Fruit fly (Drosophila melanogaster) whole organism, embryonic: ENCODE results near the gene CG9586.

Source experiments
- Abd-B ChIP-seq: fragments of 200-800 bp; sonication (Bioruptor generic); optimal IDR thresholded peaks from 2 replicates; lab custom pipeline; 2018; ENCODE audit warnings: missing biosample characterization, mild to moderate bottlenecking, missing genetic modification characterization, moderate library complexity
- CG10462 ChIP-seq: fragments of 200-800 bp; sonication (Bioruptor generic); optimal IDR thresholded peaks from 2 replicates; lab custom pipeline; 2016; ENCODE audit warnings: missing biosample characterization, missing genetic modification characterization
- CG10543 ChIP-seq: fragments of 200-800 bp; sonication (Bioruptor generic); optimal IDR thresholded peaks from 3 replicates; lab custom pipeline; 2017; ENCODE audit warnings: missing biosample characterization, mild to moderate bottlenecking, missing genetic modification characterization, moderate library complexity
- CG11456 ChIP-seq: fragments of 200-800 bp; sonication (Bioruptor generic); IDR thresholded peaks from 3 replicates; pipeline ENCODE4 v1.3.6; 2022; ENCODE audit warnings: missing biosample characterization, missing genetic modification characterization
- CG11504 ChIP-seq: fragments of 200-800 bp; sonication (Bioruptor generic); optimal IDR thresholded peaks from 3 replicates; lab custom pipeline; 2019; ENCODE audit warnings: missing biosample characterization, mild to moderate bottlenecking, missing genetic modification characterization, moderate library complexity
- CG14014 ChIP-seq: fragments of 200-800 bp; sonication (Bioruptor generic); IDR thresholded peaks from 2 replicates; pipeline ENCODE4 v1.3.6; 2022; ENCODE audit warnings: missing biosample characterization, missing genetic modification characterization
- CG14441 ChIP-seq: fragments of 200-800 bp; sonication (Bioruptor generic); IDR thresholded peaks from 2 replicates; pipeline ENCODE4 v1.3.6; 2022; ENCODE audit warnings: missing biosample characterization, missing genetic modification characterization
- CG14710 ChIP-seq: fragments of 200-800 bp; sonication (Bioruptor generic); optimal IDR thresholded peaks from 3 replicates; lab custom pipeline; 2019; ENCODE audit warnings: missing biosample characterization, mild to moderate bottlenecking, missing genetic modification characterization, moderate library complexity
- CG15479 ChIP-seq: fragments of 200-800 bp; sonication (Bioruptor generic); optimal IDR thresholded peaks from 3 replicates; lab custom pipeline; 2019; ENCODE audit warnings: missing biosample characterization, mild to moderate bottlenecking, missing genetic modification characterization, moderate library complexity
- CG15696 ChIP-seq: fragments of 200-800 bp; sonication (Bioruptor generic); optimal IDR thresholded peaks from 2 replicates; lab custom pipeline; 2019; ENCODE audit warnings: missing biosample characterization, mild to moderate bottlenecking, missing genetic modification characterization, moderate library complexity
- CG1603 ChIP-seq: fragments of 200-800 bp; sonication (Bioruptor generic); optimal IDR thresholded peaks from 2 replicates; lab custom pipeline; 2019; ENCODE audit warnings: missing biosample characterization, mild to moderate bottlenecking, missing genetic modification characterization, moderate library complexity
- CG1792 ChIP-seq: fragments of 200-800 bp; sonication (Bioruptor generic); optimal IDR thresholded peaks from 2 replicates; lab custom pipeline; 2016; ENCODE audit warnings: missing biosample characterization, missing genetic modification characterization
- CG2199 ChIP-seq: fragments of 200-800 bp; sonication (Bioruptor generic); IDR thresholded peaks from 3 replicates; pipeline ENCODE4 v1.3.6; 2022; ENCODE audit warnings: missing biosample characterization, missing genetic modification characterization
- CG2202 ChIP-seq: fragments of 200-800 bp; sonication (Bioruptor generic); optimal IDR thresholded peaks from 2 replicates; lab custom pipeline; 2018; ENCODE audit warnings: missing biosample characterization, mild to moderate bottlenecking, missing genetic modification characterization
- CG33557 ChIP-seq: fragments of 200-800 bp; sonication (Bioruptor generic); optimal IDR thresholded peaks from 2 replicates; lab custom pipeline; 2019; ENCODE audit warnings: missing biosample characterization, mild to moderate bottlenecking, missing genetic modification characterization, moderate library complexity
- CG3407 ChIP-seq: fragments of 200-800 bp; sonication (Bioruptor generic); optimal IDR thresholded peaks from 2 replicates; lab custom pipeline; 2018; ENCODE audit warnings: missing biosample characterization, mild to moderate bottlenecking, missing genetic modification characterization
- CG3995 ChIP-seq: fragments of 200-800 bp; sonication (Bioruptor generic); optimal IDR thresholded peaks from 3 replicates; lab custom pipeline; 2016; ENCODE audit warnings: missing biosample characterization, missing genetic modification characterization
- CG6791 ChIP-seq: fragments of 200-800 bp; sonication (Bioruptor generic); IDR thresholded peaks from 3 replicates; pipeline ENCODE4 v1.3.6; 2022; ENCODE audit warnings: missing biosample characterization, missing genetic modification characterization; ENCODE audit not compliant: partially characterized antibody
- CG9437 ChIP-seq: fragments of 200-800 bp; sonication (Bioruptor generic); optimal IDR thresholded peaks from 2 replicates; lab custom pipeline; 2018; ENCODE audit warnings: missing biosample characterization, mild to moderate bottlenecking, missing genetic modification characterization
- CG9609 ChIP-seq: fragments of 200-800 bp; sonication (Bioruptor generic); optimal IDR thresholded peaks from 3 replicates; lab custom pipeline; 2016; ENCODE audit warnings: missing biosample characterization, missing genetic modification characterization
- CG9727 ChIP-seq: fragments of 200-800 bp; sonication (Bioruptor generic); optimal IDR thresholded peaks from 3 replicates; lab custom pipeline; 2017; ENCODE audit warnings: missing biosample characterization, mild to moderate bottlenecking, missing genetic modification characterization
- CTCF ChIP-seq: fragments of 200-800 bp; sonication (Bioruptor generic); optimal IDR thresholded peaks from 2 replicates; lab custom pipeline; 2017; ENCODE audit warnings: missing biosample characterization, mild to moderate bottlenecking, missing genetic modification characterization, moderate library complexity
- Chrac-16 ChIP-seq: fragments of 200-800 bp; sonication (Bioruptor generic); optimal IDR thresholded peaks from 3 replicates; lab custom pipeline; 2016; ENCODE audit warnings: missing biosample characterization, missing genetic modification characterization
- Elba2 ChIP-seq: fragments of 200-800 bp; sonication (Bioruptor generic); optimal IDR thresholded peaks from 3 replicates; lab custom pipeline; 2016; ENCODE audit warnings: missing biosample characterization, missing genetic modification characterization
- H2.0 ChIP-seq: fragments of 200-800 bp; sonication (Bioruptor generic); IDR thresholded peaks from 2 replicates; pipeline ENCODE4 v1.3.6; 2022; ENCODE audit warnings: missing biosample characterization, missing genetic modification characterization
- HLHmδ ChIP-seq: fragments of 200-800 bp; sonication (Bioruptor generic); optimal IDR thresholded peaks from 2 replicates; lab custom pipeline; 2018; ENCODE audit warnings: missing biosample characterization, mild to moderate bottlenecking, missing genetic modification characterization, moderate library complexity
- Hmr ChIP-seq: fragments of 200-800 bp; sonication (Bioruptor generic); optimal IDR thresholded peaks from 3 replicates; lab custom pipeline; 2017; ENCODE audit warnings: mild to moderate bottlenecking, missing biosample characterization, missing genetic modification reagents, missing genetic modification characterization
- Hr51 ChIP-seq, 2 experiments: fragments of 200-800 bp; sonication (Bioruptor generic); optimal IDR thresholded peaks; 2 replicates in 1 of 2; 3 replicates in 1 of 2; lab custom pipeline; 2016 to 2018; ENCODE audit warnings: missing biosample characterization in 2 of 2, missing genetic modification characterization in 2 of 2, mild to moderate bottlenecking in 1 of 2, moderate library complexity in 1 of 2
- Kr ChIP-seq: fragments of 200-800 bp; sonication (Bioruptor generic); optimal IDR thresholded peaks from 2 replicates; lab custom pipeline; 2017; ENCODE audit warnings: missing biosample characterization, mild to moderate bottlenecking, missing genetic modification characterization
- NC2α ChIP-seq: fragments of 200-800 bp; sonication (Bioruptor generic); optimal IDR thresholded peaks from 2 replicates; lab custom pipeline; 2016; ENCODE audit warnings: missing biosample characterization, missing genetic modification characterization
- Pdp1 ChIP-seq, 2 experiments: fragments of 200-800 bp; sonication (Bioruptor generic); optimal IDR thresholded peaks; 3 replicates each; lab custom pipeline; 2016; ENCODE audit warnings: missing biosample characterization in 2 of 2, missing genetic modification characterization in 2 of 2, mild to moderate bottlenecking in 1 of 2, moderate library complexity in 1 of 2
- Usf ChIP-seq: fragments of 200-800 bp; sonication (Bioruptor generic); optimal IDR thresholded peaks from 2 replicates; lab custom pipeline; 2017; ENCODE audit warnings: missing genotype, missing biosample characterization, missing genetic modification characterization
- Vsx1 ChIP-seq: fragments of 200-800 bp; sonication (Bioruptor generic); optimal IDR thresholded peaks from 2 replicates; lab custom pipeline; 2017; ENCODE audit warnings: missing biosample characterization, mild to moderate bottlenecking, missing genetic modification characterization, missing genetic modification reagents
- ase ChIP-seq: fragments of 200-800 bp; sonication (Bioruptor generic); IDR thresholded peaks from 3 replicates; pipeline ENCODE4 v1.3.6; 2022; ENCODE audit warnings: missing biosample characterization, missing genetic modification characterization
- crol ChIP-seq: fragments of 200-800 bp; sonication (Bioruptor generic); IDR thresholded peaks from 2 replicates; pipeline ENCODE4 v1.3.6; 2022; ENCODE audit warnings: missing biosample characterization, missing genetic modification characterization
- esg ChIP-seq: fragments of 200-800 bp; sonication (Bioruptor generic); conservative IDR thresholded peaks from 2 replicates; pipeline ENCODE4 v1.3.6; 2022; ENCODE audit warnings: missing biosample characterization, missing genetic modification characterization
- eve ChIP-seq, 2 experiments: fragments of >200 bp; optimal IDR thresholded peaks; 2 replicates each; lab custom pipeline; 2017; ENCODE audit warnings: missing biosample characterization in 2 of 2, missing genetic modification characterization in 2 of 2
- grn ChIP-seq: fragments of 200-800 bp; sonication (Bioruptor generic); optimal IDR thresholded peaks from 3 replicates; lab custom pipeline; 2017; ENCODE audit warnings: missing biosample characterization, missing genetic modification characterization
- insv ChIP-seq, 2 experiments: fragments of 200-800 bp; sonication (Bioruptor generic); optimal IDR thresholded peaks; 3 replicates each; lab custom pipeline; 2016 to 2018; ENCODE audit warnings: missing biosample characterization in 2 of 2, missing genetic modification characterization in 2 of 2
- jing ChIP-seq: fragments of 200-800 bp; sonication (Bioruptor generic); optimal IDR thresholded peaks from 2 replicates; lab custom pipeline; 2018; ENCODE audit warnings: missing biosample characterization, mild to moderate bottlenecking, missing genetic modification characterization
- lbe ChIP-seq: fragments of 200-800 bp; sonication (Bioruptor generic); optimal IDR thresholded peaks from 2 replicates; lab custom pipeline; 2016; ENCODE audit warnings: missing biosample characterization, mild to moderate bottlenecking, missing genetic modification characterization
- maf-S ChIP-seq: fragments of 200-800 bp; sonication (Bioruptor generic); optimal IDR thresholded peaks from 2 replicates; lab custom pipeline; 2016; ENCODE audit warnings: missing biosample characterization, missing genetic modification characterization
- phol ChIP-seq: fragments of 200-800 bp; sonication (Bioruptor generic); optimal IDR thresholded peaks from 3 replicates; lab custom pipeline; 2018; ENCODE audit warnings: missing biosample characterization, mild to moderate bottlenecking, missing genetic modification characterization, moderate library complexity
- schlank ChIP-seq: fragments of 200-800 bp; sonication (Bioruptor generic); optimal IDR thresholded peaks from 2 replicates; lab custom pipeline; 2018; ENCODE audit warnings: missing biosample characterization, mild to moderate bottlenecking, missing genetic modification characterization
- sens ChIP-seq: fragments of 200-800 bp; sonication (Bioruptor generic); peaks from one replicate; lab custom pipeline; 2016; ENCODE audit warnings: missing biosample characterization, missing genetic modification characterization
- sr ChIP-seq: fragments of 200-800 bp; sonication (Bioruptor generic); IDR thresholded peaks from 3 replicates; pipeline ENCODE4 v1.3.6; 2022; ENCODE audit warnings: missing biosample characterization, missing genetic modification characterization
- tll ChIP-seq, 2 experiments: fragments of 200-800 bp in 1 of 2; fragments of >200 bp in 1 of 2; sonication (Bioruptor generic) in 1 of 2; optimal IDR thresholded peaks; 2 replicates each; lab custom pipeline; 2017 to 2019; ENCODE audit warnings: missing biosample characterization in 2 of 2, missing genetic modification characterization in 2 of 2, mild to moderate bottlenecking in 1 of 2, moderate library complexity in 1 of 2
- trem ChIP-seq: fragments of 200-800 bp; optimal IDR thresholded peaks from 3 replicates; lab custom pipeline; 2019; ENCODE audit warnings: missing biosample characterization, mild to moderate bottlenecking, missing genetic modification characterization, moderate library complexity
- wdn ChIP-seq: fragments of 200-800 bp; sonication (Bioruptor generic); IDR thresholded peaks from 2 replicates; pipeline ENCODE4 v1.3.6; 2022; ENCODE audit warnings: missing biosample characterization, missing genetic modification characterization
- zen2 ChIP-seq: fragments of 200-800 bp; sonication (Bioruptor generic); IDR thresholded peaks from 3 replicates; pipeline ENCODE4 v1.3.6; 2022; ENCODE audit warnings: missing biosample characterization, missing genetic modification characterization; ENCODE audit not compliant: partially characterized antibody

The CG9586 gene

DNA sequence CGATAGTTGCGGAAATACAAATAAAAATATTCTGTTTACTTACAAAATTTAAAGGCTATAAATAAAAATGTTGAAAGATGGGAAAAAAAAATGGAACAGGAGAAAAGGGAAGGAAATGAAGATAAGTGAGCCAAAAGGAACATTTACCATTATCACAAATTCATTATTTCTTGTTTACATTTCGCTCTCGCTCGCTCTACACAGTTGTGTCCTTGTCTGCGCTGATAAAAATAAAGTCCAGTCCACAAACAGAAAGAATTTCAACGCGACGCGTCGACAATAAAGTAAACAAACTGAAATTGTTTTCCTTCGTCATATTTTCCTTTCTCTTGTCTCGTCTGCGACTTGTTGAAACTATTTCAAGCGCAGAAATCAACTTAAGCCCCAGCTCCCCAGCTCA lies 23.0 kb upstream of the CG9586 start:
- TF ChIP-seq CG15696, result peak; percentile 59
- TF ChIP-seq insv (GFP tag; optimal IDR thresholded peaks at IDR 0.05; lab: Kevin White, UChicago), result no peak
- TF ChIP-seq Pdp1 (GFP tag; optimal IDR thresholded peaks at IDR 0.05; lab: Kevin White, UChicago), result no peak
- TF ChIP-seq Chrac-16 (GFP tag; lab: Kevin White, UChicago), result no peak
- peak; percentile 19 for TF ChIP-seq CG2202 (tag; lab: Kevin White, UChicago)
- TF ChIP-seq CG33557 (GFP tag; lab: Kevin White, UChicago), result peak; percentile 36
- TF ChIP-seq CG14710 (tag; lab: Kevin White, UChicago), result peak; percentile 1
- peak; percentile 17 for TF ChIP-seq CG15479 (GFP tag; lab: Kevin White, UChicago)
- TF ChIP-seq sens (GFP tag; lab: Kevin White, UChicago), result peak; percentile 33
- no peak for TF ChIP-seq CG11456
- no peak for TF ChIP-seq schlank (tag; lab: Kevin White, UChicago)
- TF ChIP-seq CTCF (GFP tag; lab: Kevin White, UChicago), result no peak
- no peak for TF ChIP-seq Hr51 (GFP tag; optimal IDR thresholded peaks at IDR 0.05; lab: Kevin White, UChicago)
- no peak for TF ChIP-seq wdn
- no peak for TF ChIP-seq H2.0 (GFP tag; lab: Robert Waterston, UW)
- TF ChIP-seq zen2 (GFP tag; lab: Robert Waterston, UW), result no peak
- no peak for TF ChIP-seq crol
- no peak for TF ChIP-seq maf-S (GFP tag; lab: Kevin White, UChicago)
- no peak for TF ChIP-seq Abd-B (GFP tag; lab: Kevin White, UChicago)
- no peak for TF ChIP-seq Elba2 (GFP tag; lab: Kevin White, UChicago)
- TF ChIP-seq NC2α (GFP tag; lab: Kevin White, UChicago), result no peak
- 0 out of 3 replicates have a peak, but pooled peaks have one; percentile 9 for TF ChIP-seq CG2199
- peak; percentile 24 for TF ChIP-seq Kr
- no peak for TF ChIP-seq jing
- no peak for TF ChIP-seq CG1792 (GFP tag; lab: Kevin White, UChicago)
- no peak for TF ChIP-seq ase
- no peak for TF ChIP-seq esg (GFP tag; lab: Robert Waterston, UW)
- no peak for TF ChIP-seq phol (tag; lab: Kevin White, UChicago)
- TF ChIP-seq grn (GFP tag; lab: Kevin White, UChicago), result no peak
- no peak for TF ChIP-seq CG14441 (GFP tag; lab: Robert Waterston, UW)
- TF ChIP-seq Vsx1 (GFP tag; lab: Kevin White, UChicago), result no peak
- TF ChIP-seq CG9609 (GFP tag; lab: Kevin White, UChicago), result no peak
- TF ChIP-seq CG9727 (GFP tag; lab: Kevin White, UChicago), result peak; percentile 43
- peak in 1 of 2 experiments; percentile 8 for TF ChIP-seq tll (GFP tag; optimal IDR thresholded peaks at IDR 0.05; lab: Kevin White, UChicago)
- TF ChIP-seq CG11504, result no peak
- no peak for TF ChIP-seq HLHmδ
- TF ChIP-seq CG9437 (GFP tag; lab: Kevin White, UChicago), result no peak

DNA sequence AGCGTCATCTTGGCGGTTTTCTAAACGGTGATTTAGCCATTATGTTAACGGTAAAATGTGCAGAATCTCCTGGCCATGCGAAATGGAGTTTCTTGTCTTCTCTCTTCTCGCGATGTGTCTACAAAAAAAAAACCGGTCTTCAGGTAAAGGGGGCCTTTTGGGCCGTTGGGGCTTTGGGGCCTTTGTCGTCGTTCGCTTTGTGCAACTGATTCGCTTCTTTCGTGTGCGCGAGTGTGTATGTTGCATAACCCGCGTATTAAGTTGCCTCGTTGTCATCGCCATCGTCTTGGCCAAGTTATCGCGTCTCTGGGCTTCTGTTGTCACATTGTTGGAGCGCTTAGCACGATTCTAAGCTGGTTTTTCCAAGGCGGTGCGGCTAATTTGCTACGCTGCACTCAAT lies 22.5 kb upstream of the CG9586 start:
- TF ChIP-seq Pdp1 (GFP tag; optimal IDR thresholded peaks at IDR 0.05; lab: Kevin White, UChicago), result peak in 1 of 2 experiments; percentile 84
- no peak for TF ChIP-seq CG14441 (GFP tag; lab: Robert Waterston, UW)
- TF ChIP-seq CG14014 (GFP tag; lab: Robert Waterston, UW), result 0 out of 2 replicates have a peak, but pooled peaks have one; percentile 6

DNA sequence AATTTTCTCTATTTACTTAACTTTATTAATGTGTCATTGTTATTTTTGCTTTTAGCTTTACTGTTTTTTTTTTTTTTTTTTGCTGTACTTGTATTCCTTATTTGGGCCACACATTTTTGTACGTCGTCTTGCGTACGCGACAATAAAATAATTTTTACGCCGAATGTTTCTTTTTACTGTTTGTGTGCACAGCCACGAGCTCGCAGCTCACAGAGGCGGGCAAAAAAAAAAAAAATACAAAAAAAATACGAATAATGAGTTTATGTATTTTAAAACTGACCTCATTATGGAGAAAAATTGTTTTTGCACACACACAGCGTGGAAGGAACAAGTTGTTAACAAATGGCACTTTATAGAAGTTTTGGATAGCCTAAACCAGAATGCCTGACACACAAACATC lies 21.2 kb upstream of the CG9586 start:
- TF ChIP-seq CG3995 (no peak), CG1603 (tag; lab: Kevin White, UChicago) (no peak), Abd-B (GFP tag; lab: Kevin White, UChicago) (no peak), trem (no peak), sr (GFP tag; lab: Robert Waterston, UW) (no peak), eve (GFP tag; optimal IDR thresholded peaks at IDR 0.05; lab: Kevin White, UChicago) (no peak), CG10543 (peak; percentile 18), grn (GFP tag; lab: Kevin White, UChicago) (no peak), lbe (GFP tag; lab: Kevin White, UChicago) (peak; percentile 4), CG6791 (GFP tag; lab: Robert Waterston, UW) (no peak), CG3407 (GFP tag; lab: Kevin White, UChicago) (no peak), Hmr (GFP tag; lab: Kevin White, UChicago) (peak; percentile 26), CG10462 (GFP tag; lab: Kevin White, UChicago) (no peak), Usf (GFP tag; lab: Kevin White, UChicago) (no peak), HLHmδ (no peak)
